Worm (Caenorhabditis elegans): ENCODE measurements around the gene set-9.

- TF ChIP-seq ztf-29 (GFP tag; IDR thresholded peaks at IDR 0.05) (no peak), tab-1 (GFP tag; IDR thresholded peaks at IDR 0.05) (no peak), ztf-23 (GFP tag; IDR thresholded peaks at IDR 0.05) (no peak), med-1 (GFP tag; optimal IDR thresholded peaks at IDR 0.05; ENCODE audit: insufficient read depth) (no peak), ref-1 (GFP tag; conservative IDR thresholded peaks at IDR 0.05) (no peak), T22C8.4 (GFP tag; IDR thresholded peaks at IDR 0.05) (no peak), klf-2 (GFP tag; conservative IDR thresholded peaks at IDR 0.05) (no peak)
Observed at ce11 chrIV:4316813-4317408, 9.2 kb downstream of the set-9 start, which contains the start of gene Y24D9B.1.

Measured in whole organism, midembryonic.